Worm (Caenorhabditis elegans): ENCODE data around the gene F44D12.6.
"Not testable (repeated sequence)": the region's sequence is repeated elsewhere in the genome, so short reads cannot be mapped to it uniquely, and the experiment has no call there.

Gene F44D12.6

DNA sequence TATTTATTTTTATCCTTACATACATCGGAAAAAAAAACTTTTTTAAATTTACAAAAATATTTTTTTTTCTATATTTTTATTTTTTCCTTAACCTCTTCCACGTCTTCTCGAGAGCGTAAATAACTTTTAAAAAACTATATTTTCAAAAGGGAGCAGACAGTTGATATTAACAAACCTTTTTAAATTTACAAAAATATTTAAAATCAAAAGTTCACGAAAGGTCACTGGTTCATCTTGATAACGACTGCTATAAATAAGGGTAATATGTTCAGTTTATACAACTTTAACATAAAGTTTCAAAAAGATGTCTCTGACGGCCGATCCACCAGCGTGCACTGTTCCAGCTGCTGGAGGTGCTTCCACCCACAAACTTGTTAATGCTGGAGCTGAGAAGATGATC lies 4.4 kb upstream of the F44D12.6 start, which contains the start of the genes F44D12.16 and msd-2:
F44D12.16 (plus strand) TSS at position 301 of the 400 bp plus-strand sequence.
msd-2 (plus strand) TSS at position 305 of the 400 bp plus-strand sequence.
- TF ChIP-seq tra-4 (tag; optimal IDR thresholded peaks at IDR 0.05); hnd-1 (tag; optimal IDR thresholded peaks at IDR 0.05); scrt-1 (GFP tag; IDR thresholded peaks at IDR 0.05): not testable (repeated sequence)

DNA sequence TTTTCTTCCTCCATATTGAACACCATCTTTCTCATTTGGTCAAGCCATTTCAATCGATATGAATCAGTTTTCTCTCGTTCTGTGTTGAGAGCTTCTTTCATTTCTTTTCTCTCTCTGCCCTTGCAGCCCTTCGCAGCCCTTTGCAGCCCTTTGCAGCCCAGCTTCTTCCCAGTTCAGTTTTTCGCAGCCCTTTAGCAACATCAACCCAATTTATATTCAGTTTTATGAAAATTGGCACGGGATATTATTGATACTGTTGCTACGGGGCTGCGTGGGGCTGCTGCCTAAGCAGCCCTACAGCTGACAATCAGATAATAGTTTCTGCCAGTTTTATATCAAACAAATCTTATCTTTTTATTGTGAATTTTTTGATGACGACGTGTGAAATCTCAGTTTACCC lies 3.8 kb downstream of the F44D12.6 start, which contains the start of gene F44D12.10:
F44D12.10 (minus strand) TSS at position 101 of the 400 bp plus-strand sequence.
- TF ChIP-seq hmbx-1 (tag; optimal IDR thresholded peaks at IDR 0.05) = no peak
- no peak for TF ChIP-seq scrt-1 (GFP tag; IDR thresholded peaks at IDR 0.05)
- no peak for TF ChIP-seq tra-4 (tag; optimal IDR thresholded peaks at IDR 0.05)
- TF ChIP-seq aly-1 (tag; optimal IDR thresholded peaks at IDR 0.05) = no peak
- TF ChIP-seq hnd-1 (tag; optimal IDR thresholded peaks at IDR 0.05) = no peak
- no peak for TF ChIP-seq F13C5.2 (tag; optimal IDR thresholded peaks at IDR 0.05)
- no peak for TF ChIP-seq B0310.2 (tag; optimal IDR thresholded peaks at IDR 0.05)
- TF ChIP-seq hmg-4 (GFP tag; optimal IDR thresholded peaks at IDR 0.05) = no peak

DNA sequence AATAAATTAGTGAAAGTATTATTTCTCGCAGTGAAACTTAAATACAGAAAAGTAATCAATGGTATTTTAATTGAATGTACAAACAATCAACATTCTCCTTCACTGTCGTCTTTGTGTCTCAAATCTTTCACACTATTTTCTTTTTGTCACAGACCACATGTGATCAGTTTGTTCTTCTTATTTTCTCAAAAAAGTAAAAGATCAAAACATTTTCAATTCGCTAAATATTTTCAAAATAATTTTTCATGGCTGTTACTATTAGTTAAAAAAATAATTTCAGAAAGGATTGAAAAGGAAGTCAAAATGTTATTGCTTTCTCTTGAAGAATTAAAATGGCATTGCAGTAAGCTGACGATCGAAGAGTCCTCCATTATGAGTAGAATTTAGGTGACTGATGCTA lies 7.7 kb downstream of the F44D12.6 start, which contains the start of gene dhs-31:
dhs-31 (minus strand) TSS at position 101 of the 400 bp plus-strand sequence.
- TF ChIP-seq sea-1 (GFP tag; conservative IDR thresholded peaks at IDR 0.05) (no peak), ets-7 (tag; optimal IDR thresholded peaks at IDR 0.05) (no peak), pes-1 (GFP tag; IDR thresholded peaks at IDR 0.05) (no peak), aly-1 (tag; optimal IDR thresholded peaks at IDR 0.05) (no peak)

DNA sequence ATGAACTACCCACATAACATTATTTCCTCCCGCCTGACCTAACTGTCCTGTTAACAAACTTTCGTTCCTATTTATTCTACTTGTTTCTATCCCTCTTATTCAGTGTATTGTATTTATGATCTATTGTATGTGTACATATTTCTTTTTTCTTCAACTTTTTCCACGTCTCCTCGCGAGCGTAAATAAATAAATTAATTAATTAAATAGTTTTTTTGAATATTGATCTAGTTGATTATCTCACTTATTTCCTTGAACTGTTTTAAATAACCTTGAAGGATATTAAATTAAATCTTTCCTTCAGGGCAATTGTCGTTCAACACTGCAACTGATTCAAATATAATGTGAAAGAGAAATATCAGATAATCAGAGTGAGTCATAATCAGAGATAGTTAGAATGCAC lies 9.7 kb downstream of the F44D12.6 start, which contains the start of gene frk-1:
frk-1 (plus strand) TSS at position 301 of the 400 bp plus-strand sequence.
- TF ChIP-seq F13C5.2 (tag; optimal IDR thresholded peaks at IDR 0.05) (no peak), ceh-36 (tag; optimal IDR thresholded peaks at IDR 0.05) (no peak), hnd-1 (tag; optimal IDR thresholded peaks at IDR 0.05) (no peak), hmg-4 (GFP tag; optimal IDR thresholded peaks at IDR 0.05) (no peak), hmbx-1 (tag; optimal IDR thresholded peaks at IDR 0.05) (no peak), scrt-1 (GFP tag; IDR thresholded peaks at IDR 0.05) (no peak), sea-1 (GFP tag; conservative IDR thresholded peaks at IDR 0.05) (no peak), tbx-37 (GFP tag; conservative IDR thresholded peaks at IDR 0.05) (no peak), ama-1 (optimal IDR thresholded peaks at IDR 0.05) (no peak), B0310.2 (tag; optimal IDR thresholded peaks at IDR 0.05) (no peak), ceh-13 (GFP tag; optimal IDR thresholded peaks at IDR 0.05) (no peak)

DNA sequence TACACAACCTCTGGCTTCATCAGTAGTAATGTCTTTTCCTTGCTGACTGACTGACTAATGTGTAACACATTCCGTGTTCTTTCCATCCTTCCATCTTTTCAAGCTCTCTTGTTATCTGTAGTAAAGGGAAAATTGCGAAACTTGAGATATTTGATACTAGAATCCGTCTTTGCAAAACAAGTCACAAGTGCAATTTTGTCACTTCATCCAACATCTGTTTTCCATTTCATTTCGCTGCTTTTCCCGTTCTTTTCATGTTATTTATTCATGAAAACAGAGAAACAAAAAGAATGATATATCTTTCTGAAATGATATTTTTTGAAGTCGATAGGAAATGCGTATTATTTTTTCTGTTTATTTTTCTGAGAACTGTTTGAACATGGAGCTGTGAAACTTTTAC lies 12.9 kb downstream of the F44D12.6 start:
- no peak for TF ChIP-seq tra-4 (tag; optimal IDR thresholded peaks at IDR 0.05)
- no peak for TF ChIP-seq B0310.2 (tag; optimal IDR thresholded peaks at IDR 0.05)
- TF ChIP-seq ama-1 (optimal IDR thresholded peaks at IDR 0.05) = no peak
- no peak for TF ChIP-seq ceh-36 (tag; optimal IDR thresholded peaks at IDR 0.05)
- TF ChIP-seq ets-7 (tag; optimal IDR thresholded peaks at IDR 0.05) = no peak

DNA sequence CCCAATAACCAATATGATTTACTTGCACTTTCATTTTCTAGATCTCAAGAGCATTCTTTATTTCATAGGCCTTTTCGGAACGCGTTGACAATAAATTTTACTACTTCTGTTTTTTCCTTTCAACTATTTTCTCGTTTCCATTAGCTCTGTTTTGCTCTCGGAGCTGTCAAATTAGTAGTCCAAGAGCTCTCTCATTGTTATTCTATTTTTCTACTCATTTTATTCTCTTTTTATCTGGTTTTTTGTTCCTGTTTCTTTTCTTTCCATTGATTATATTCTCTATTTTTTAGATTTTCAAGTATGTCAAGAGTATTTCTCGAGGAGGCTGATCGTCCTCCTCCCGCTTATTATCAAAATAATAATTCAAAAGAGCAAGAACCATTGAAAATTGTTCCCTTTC lies 14.0 kb downstream of the F44D12.6 start, which contains the start of gene T04B2.3:
T04B2.3 (plus strand) TSS at position 301 of the 400 bp plus-strand sequence.
- TF ChIP-seq tra-4 (tag; optimal IDR thresholded peaks at IDR 0.05) (no peak), F13C5.2 (tag; optimal IDR thresholded peaks at IDR 0.05) (no peak), ets-7 (tag; optimal IDR thresholded peaks at IDR 0.05) (no peak), ceh-36 (tag; optimal IDR thresholded peaks at IDR 0.05) (no peak), B0310.2 (tag; optimal IDR thresholded peaks at IDR 0.05) (no peak)

DNA sequence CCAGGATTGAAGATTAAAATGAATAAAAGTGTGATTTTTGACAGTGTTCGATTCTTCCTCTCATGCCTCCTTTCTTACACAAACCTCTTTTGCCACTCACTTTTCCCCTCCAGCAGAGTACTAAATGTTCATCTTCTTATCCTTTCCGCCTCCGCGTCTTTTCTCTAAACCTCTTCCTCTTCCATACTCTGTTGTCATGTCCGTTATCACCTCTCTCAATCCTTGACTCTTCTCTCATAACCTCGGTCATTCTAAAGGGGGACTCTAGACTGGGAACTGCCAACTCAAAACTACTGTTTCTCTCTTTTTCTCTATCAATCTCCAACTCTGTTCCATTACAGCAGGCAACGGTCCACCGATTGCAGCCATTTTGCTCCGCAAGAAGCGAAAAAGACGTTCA lies 15.1 kb downstream of the F44D12.6 start:
- no peak for TF ChIP-seq hmg-4 (GFP tag; optimal IDR thresholded peaks at IDR 0.05)
- TF ChIP-seq F13C5.2 (tag; optimal IDR thresholded peaks at IDR 0.05) = no peak
- no peak for TF ChIP-seq tbx-11 (GFP tag; IDR thresholded peaks at IDR 0.05)
- no peak for TF ChIP-seq ceh-13 (GFP tag; optimal IDR thresholded peaks at IDR 0.05)
- no peak for TF ChIP-seq sea-1 (GFP tag; conservative IDR thresholded peaks at IDR 0.05)
- TF ChIP-seq pes-1 (GFP tag; IDR thresholded peaks at IDR 0.05) = no peak
- no peak for TF ChIP-seq ets-7 (tag; optimal IDR thresholded peaks at IDR 0.05)
- no peak for TF ChIP-seq tra-4 (tag; optimal IDR thresholded peaks at IDR 0.05)
- TF ChIP-seq ceh-36 (tag; optimal IDR thresholded peaks at IDR 0.05) = no peak
- no peak for TF ChIP-seq hmbx-1 (tag; optimal IDR thresholded peaks at IDR 0.05)
- TF ChIP-seq tbx-37 (GFP tag; conservative IDR thresholded peaks at IDR 0.05) = no peak
- no peak for TF ChIP-seq aly-1 (tag; optimal IDR thresholded peaks at IDR 0.05)
- TF ChIP-seq flt-1 (GFP tag; IDR thresholded peaks at IDR 0.05) = no peak
- TF ChIP-seq ama-1 (optimal IDR thresholded peaks at IDR 0.05) = no peak
- TF ChIP-seq scrt-1 (GFP tag; IDR thresholded peaks at IDR 0.05) = no peak
- TF ChIP-seq B0310.2 (tag; optimal IDR thresholded peaks at IDR 0.05) = no peak
- no peak for TF ChIP-seq hnd-1 (tag; optimal IDR thresholded peaks at IDR 0.05)

DNA sequence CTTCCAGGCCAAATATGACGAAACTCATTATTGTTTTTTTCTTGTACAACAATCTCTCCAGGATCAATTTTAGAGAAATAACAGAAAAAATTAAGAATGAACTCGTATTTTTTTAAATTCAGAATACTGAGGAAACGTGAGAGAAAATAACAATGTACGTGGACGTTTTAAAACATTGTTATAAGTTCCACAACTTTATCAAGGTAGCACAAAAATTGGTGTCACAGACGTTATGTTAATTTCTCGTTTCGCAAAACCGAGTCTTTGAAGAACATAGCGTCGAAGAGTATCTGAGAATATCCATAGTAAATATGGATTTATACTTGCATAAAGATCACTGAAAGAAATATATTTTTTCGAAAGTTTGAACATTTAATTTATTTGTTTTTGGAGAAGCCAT lies 17.9 kb downstream of the F44D12.6 start, which contains the start of gene T04B2.8:
T04B2.8 (minus strand) TSS at position 101 of the 400 bp plus-strand sequence.
- no peak for TF ChIP-seq pes-1 (GFP tag; IDR thresholded peaks at IDR 0.05)
- no peak for TF ChIP-seq ama-1 (optimal IDR thresholded peaks at IDR 0.05)
- TF ChIP-seq hmg-4 (GFP tag; optimal IDR thresholded peaks at IDR 0.05) = no peak
- no peak for TF ChIP-seq ceh-36 (tag; optimal IDR thresholded peaks at IDR 0.05)
- TF ChIP-seq F13C5.2 (tag; optimal IDR thresholded peaks at IDR 0.05) = no peak
- TF ChIP-seq tra-4 (tag; optimal IDR thresholded peaks at IDR 0.05) = no peak

DNA sequence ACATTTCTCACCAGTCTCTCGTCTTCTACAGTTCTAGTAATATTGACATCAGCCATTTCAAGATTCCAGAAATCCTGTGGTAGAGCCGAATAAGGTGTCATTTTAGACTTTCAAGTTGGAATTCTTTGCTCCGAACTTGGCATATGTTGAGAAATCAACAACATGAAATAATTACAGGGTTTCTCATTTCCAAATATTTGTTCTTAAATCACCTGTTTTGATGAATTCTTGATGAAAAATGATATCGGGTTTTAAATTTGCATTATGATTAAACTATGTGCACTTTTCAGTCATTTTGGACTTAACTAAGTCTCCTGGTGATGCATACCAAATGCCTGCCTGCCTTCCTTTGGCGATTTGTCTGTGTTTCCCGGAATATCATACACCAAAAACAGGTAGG lies 20.4 kb downstream of the F44D12.6 start, which contains the start of gene srv-12:
srv-12 (minus strand) TSS at position 101 of the 400 bp plus-strand sequence.
- no peak for TF ChIP-seq ceh-13 (GFP tag; optimal IDR thresholded peaks at IDR 0.05)
- TF ChIP-seq F13C5.2 (tag; optimal IDR thresholded peaks at IDR 0.05) = no peak
- TF ChIP-seq ama-1 (optimal IDR thresholded peaks at IDR 0.05) = no peak
- TF ChIP-seq ceh-36 (tag; optimal IDR thresholded peaks at IDR 0.05) = no peak
- no peak for TF ChIP-seq B0310.2 (tag; optimal IDR thresholded peaks at IDR 0.05)
- no peak for TF ChIP-seq tra-4 (tag; optimal IDR thresholded peaks at IDR 0.05)
